Worm (Caenorhabditis elegans): ENCODE results near the gene C46C2.2.

ce11 chrIV:9199939-9200202 lies 17.7 kb upstream of the C46C2.2 start, which contains the start of gene wnk-1:
- TF ChIP-seq tab-1 (GFP tag; IDR thresholded peaks at IDR 0.05), result no peak
- TF ChIP-seq flt-1 (GFP tag; IDR thresholded peaks at IDR 0.05), result no peak
- TF ChIP-seq T22C8.4 (GFP tag; IDR thresholded peaks at IDR 0.05), result no peak
- TF ChIP-seq cog-1 (tag; optimal IDR thresholded peaks at IDR 0.05), result no peak
- TF ChIP-seq ztf-23 (GFP tag; IDR thresholded peaks at IDR 0.05), result no peak
- no peak for TF ChIP-seq ref-1 (GFP tag; conservative IDR thresholded peaks at IDR 0.05)
- no peak for TF ChIP-seq med-1 (GFP tag; optimal IDR thresholded peaks at IDR 0.05; ENCODE audit: insufficient read depth)

Data from whole organism, midembryonic.